Worm (Caenorhabditis elegans) whole organism, dauer: ENCODE measurements around the gene spop-1.

Experiments used
- unc-62 ChIP-seq: sonication (generic microtip); optimal IDR thresholded peaks from 2 replicates; lab custom pipeline; 2017; ENCODE audit warnings: missing biosample characterization, missing genetic modification reagents, missing genetic modification characterization

The spop-1 gene

ce11 chrIII:10097981-10098380 lies at the start of gene spop-1:
TSS of gene spop-1 (minus strand) at chrIII:10098081.
- TF ChIP-seq unc-62 (GFP tag; lab: Kevin White, UChicago), result no peak

- TF ChIP-seq unc-62 (GFP tag; lab: Kevin White, UChicago), result no peak
Observed at ce11 chrIII:10146701-10147100, 48.8 kb upstream of the spop-1 start, which contains the start of gene K08E5.1. TSS of gene K08E5.1 (minus strand) at chrIII:10146801.

ce11 chrIII:10140732-10141131 lies 42.9 kb upstream of the spop-1 start, which contains the start of gene K08E5.6:
TSS of gene K08E5.6 (plus strand) at chrIII:10141032.
- TF ChIP-seq unc-62 (GFP tag; lab: Kevin White, UChicago), result no peak

- TF ChIP-seq unc-62 (GFP tag; lab: Kevin White, UChicago), result no peak
Observed at ce11 chrIII:10136778-10137177, 38.9 kb upstream of the spop-1 start, which contains the start of gene ZK1128.7. TSS of gene ZK1128.7 (plus strand) at chrIII:10137006.

- no peak for TF ChIP-seq unc-62 (GFP tag; lab: Kevin White, UChicago)
Observed at ce11 chrIII:10134517-10134916, 36.6 kb upstream of the spop-1 start.

- no peak for TF ChIP-seq unc-62 (GFP tag; lab: Kevin White, UChicago)
Observed at ce11 chrIII:10132495-10133450, 34.9 kb upstream of the spop-1 start.

ce11 chrIII:10126375-10126774 lies 28.5 kb upstream of the spop-1 start:
- TF ChIP-seq unc-62 (GFP tag; lab: Kevin White, UChicago), result no peak

- no peak for TF ChIP-seq unc-62 (GFP tag; lab: Kevin White, UChicago)
Observed at ce11 chrIII:10123586-10124233, 25.8 kb upstream of the spop-1 start, which contains the start of gene ttll-4. TSS of gene ttll-4 (plus strand) at chrIII:10124183.

- no peak for TF ChIP-seq unc-62 (GFP tag; lab: Kevin White, UChicago)
Observed at ce11 chrIII:10120076-10120831, 22.4 kb upstream of the spop-1 start, which contains the start of the genes gtf-2H3 and ham-3. TSS of gene gtf-2H3 (minus strand) at chrIII:10120148. TSS of gene ham-3 (plus strand) at chrIII:10120781.

- no peak for TF ChIP-seq unc-62 (GFP tag; lab: Kevin White, UChicago)
Observed at ce11 chrIII:10118818-10119217, 20.9 kb upstream of the spop-1 start, which contains the start of gene ZK1128.3. TSS of gene ZK1128.3 (minus strand) at chrIII:10118918.

ce11 chrIII:10114662-10115061 lies 16.8 kb upstream of the spop-1 start, which contains the start of the genes ZK1128.1 and mett-10:
TSS of gene ZK1128.1 (minus strand) at chrIII:10114760.
TSS of gene mett-10 (plus strand) at chrIII:10115036.
- TF ChIP-seq unc-62 (GFP tag; lab: Kevin White, UChicago), result no peak

ce11 chrIII:10112958-10113357 lies 15.1 kb upstream of the spop-1 start, which contains the start of gene vps-29:
TSS of gene vps-29 (minus strand) at chrIII:10113058.
- no peak for TF ChIP-seq unc-62 (GFP tag; lab: Kevin White, UChicago)

ce11 chrIII:10108995-10109394 lies 11.1 kb upstream of the spop-1 start, which contains the start of gene T16H12.9:
TSS of gene T16H12.9 (plus strand) at chrIII:10109295.
- no peak for TF ChIP-seq unc-62 (GFP tag; lab: Kevin White, UChicago)

- no peak for TF ChIP-seq unc-62 (GFP tag; lab: Kevin White, UChicago)
Observed at ce11 chrIII:10106390-10106789, 8.5 kb upstream of the spop-1 start, which contains the start of gene srt-55. TSS of gene srt-55 (minus strand) at chrIII:10106490.

- no peak for TF ChIP-seq unc-62 (GFP tag; lab: Kevin White, UChicago)
Observed at ce11 chrIII:10101352-10101751, 3.5 kb upstream of the spop-1 start, which contains the start of gene kel-10. TSS of gene kel-10 (minus strand) at chrIII:10101452.
